Worm (Caenorhabditis elegans): Measurements from ENCODE around the gene unc-16.

ce11 chrIII:9568451-9568850 is 22.4 kb downstream of the unc-16 start, which contains the start of gene C48B4.13:
- no peak for TF ChIP-seq elt-1 (tag; optimal IDR thresholded peaks at IDR 0.05; ENCODE audit: borderline replicate concordance, insufficient read depth)
- no peak for TF ChIP-seq M03D4.4 (tag; optimal IDR thresholded peaks at IDR 0.05)
- TF ChIP-seq ham-2 (GFP tag; optimal IDR thresholded peaks at IDR 0.05), result no peak

All from whole organism, mixed stage, embryonic.